Worm (Caenorhabditis elegans): ENCODE results near the gene Y54G2A.76.

ce11 chrIV:2799389-2799788 is 9.8 kb upstream of the Y54G2A.76 start, which contains the start of gene Y54G2A.10:
- TF ChIP-seq nhr-28 (tag; optimal IDR thresholded peaks at IDR 0.05) = no peak
- TF ChIP-seq snpc-4 (tag; optimal IDR thresholded peaks at IDR 0.05) = no peak
- TF ChIP-seq unc-62 (GFP tag; optimal IDR thresholded peaks at IDR 0.05) = no peak
